Worm (Caenorhabditis elegans) whole organism, L4 larva: ENCODE measurements around the gene copg-1.

Source experiments
- D1046.2 ChIP-seq: fragments of 200-800 bp; sonication (Bioruptor generic); IDR thresholded peaks from 2 replicates; pipeline ENCODE4 v1.3.6; 2022; ENCODE audit warnings: missing genetic modification characterization, missing compliant biosample characterization
- F10B5.3 ChIP-seq: sonication (generic microtip); optimal IDR thresholded peaks from 2 replicates; lab custom pipeline; 2016; ENCODE audit warnings: mild to moderate bottlenecking, missing genetic modification characterization, missing compliant biosample characterization
- F26F4.8 ChIP-seq: fragments of 200-800 bp; sonication (Bioruptor generic); conservative IDR thresholded peaks from 2 replicates; pipeline ENCODE4 v1.3.6; 2022; ENCODE audit warnings: missing genetic modification characterization, missing compliant biosample characterization
- aha-1 ChIP-seq: fragments of 150-350 bp; peaks from one replicate; lab custom pipeline; 2014; ENCODE audit warnings: missing biosample characterization, missing genetic modification characterization
- aly-2 ChIP-seq: sonication (generic microtip); optimal IDR thresholded peaks from 2 replicates; lab custom pipeline; 2018; ENCODE audit warnings: missing biosample characterization, missing genetic modification characterization
- ceh-20 ChIP-seq: fragments of 200-800 bp; sonication (Bioruptor generic); IDR thresholded peaks from 2 replicates; pipeline ENCODE4 v1.3.6; 2022; ENCODE audit warnings: missing genetic modification reagents, missing genetic modification characterization, missing compliant biosample characterization
- ceh-44 ChIP-seq: fragments of 200-800 bp; sonication (Bioruptor generic); IDR thresholded peaks from 2 replicates; pipeline ENCODE4 v1.3.6; 2022; ENCODE audit warnings: missing genetic modification reagents, missing genetic modification characterization, missing compliant biosample characterization
- ceh-82 ChIP-seq: sonication (generic microtip); optimal IDR thresholded peaks from 2 replicates; lab custom pipeline; 2017; ENCODE audit warnings: missing biosample characterization, missing genetic modification characterization
- cey-2 ChIP-seq: sonication (generic microtip); optimal IDR thresholded peaks from 3 replicates; lab custom pipeline; 2017; ENCODE audit warnings: missing genetic modification characterization, mild to moderate bottlenecking, missing compliant biosample characterization, antibody characterized with exemption, borderline replicate concordance; ENCODE audit not compliant: insufficient read depth
- ctbp-1 ChIP-seq: fragments of 200-800 bp; sonication (Bioruptor generic); IDR thresholded peaks from 2 replicates; pipeline ENCODE4 v1.3.6; 2022; ENCODE audit warnings: missing genetic modification reagents, missing genetic modification characterization, missing compliant biosample characterization
- dmd-6 ChIP-seq: fragments of 200-800 bp; sonication (Bioruptor generic); IDR thresholded peaks from 2 replicates; pipeline ENCODE4 v1.3.6; 2022; ENCODE audit warnings: missing genetic modification reagents, missing genetic modification characterization, missing compliant biosample characterization
- dmd-8 ChIP-seq: fragments of 200-800 bp; sonication (Bioruptor generic); IDR thresholded peaks from 2 replicates; pipeline ENCODE4 v1.3.6; 2022; ENCODE audit warnings: missing genetic modification characterization, missing compliant biosample characterization
- dmd-9 ChIP-seq: fragments of 200-800 bp; sonication (Bioruptor generic); IDR thresholded peaks from 2 replicates; pipeline ENCODE4 v1.3.6; 2022; ENCODE audit warnings: missing genetic modification reagents, missing genetic modification characterization, missing compliant biosample characterization
- egl-27 ChIP-seq: sonication (generic microtip); optimal IDR thresholded peaks from 3 replicates; lab custom pipeline; 2017; ENCODE audit warnings: missing biosample characterization, missing genetic modification reagents, missing genetic modification characterization
- fkh-10 ChIP-seq: fragments of 150-350 bp; optimal IDR thresholded peaks from 2 replicates; lab custom pipeline; 2014; ENCODE audit warnings: missing biosample characterization, missing genetic modification reagents, missing genetic modification characterization
- gei-8 ChIP-seq: fragments of 200-800 bp; sonication (Bioruptor generic); optimal IDR thresholded peaks from 2 replicates; lab custom pipeline; 2018; ENCODE audit warnings: mild to moderate bottlenecking, missing genetic modification characterization, missing compliant biosample characterization
- jun-1 ChIP-seq: fragments of 150-350 bp; optimal IDR thresholded peaks from 2 replicates; lab custom pipeline; 2014; ENCODE audit warnings: missing biosample characterization, missing genetic modification reagents, missing genetic modification characterization
- lim-7 ChIP-seq: fragments of 200-800 bp; sonication (Bioruptor generic); IDR thresholded peaks from 2 replicates; pipeline ENCODE4 v1.3.6; 2022; ENCODE audit warnings: missing genetic modification characterization, missing compliant biosample characterization
- lin-15B ChIP-seq: fragments of 150-350 bp; sonication (generic microtip); optimal IDR thresholded peaks from 3 replicates; lab custom pipeline; 2014; ENCODE audit warnings: missing biosample characterization, missing genetic modification characterization
- lir-3 ChIP-seq: sonication (generic microtip); optimal IDR thresholded peaks from 2 replicates; lab custom pipeline; 2016; ENCODE audit warnings: mild to moderate bottlenecking, missing genetic modification characterization, missing compliant biosample characterization
- mdl-1 ChIP-seq, 2 experiments: fragments of 150-350 bp in 1 of 2; sonication (generic microtip) in 1 of 2; optimal IDR thresholded peaks; 2 replicates each; lab custom pipeline; 2014 to 2017; ENCODE audit warnings: missing biosample characterization in 2 of 2, missing genetic modification characterization in 2 of 2
- mxl-2 ChIP-seq: fragments of 200-800 bp; sonication (Bioruptor generic); conservative IDR thresholded peaks from 2 replicates; pipeline ENCODE4 v1.3.6; 2022; ENCODE audit warnings: missing genetic modification reagents, missing genetic modification characterization, missing compliant biosample characterization
- nhr-10 ChIP-seq: fragments of 150-350 bp; optimal IDR thresholded peaks from 2 replicates; lab custom pipeline; 2014; ENCODE audit warnings: missing biosample characterization, missing genetic modification characterization
- nhr-102 ChIP-seq: sonication (generic microtip); optimal IDR thresholded peaks from 2 replicates; lab custom pipeline; 2016; ENCODE audit warnings: mild to moderate bottlenecking, missing genetic modification characterization, moderate library complexity, missing compliant biosample characterization
- nhr-25 ChIP-seq: sonication (generic microtip); optimal IDR thresholded peaks from 2 replicates; lab custom pipeline; 2017; ENCODE audit warnings: missing genetic modification characterization, mild to moderate bottlenecking, missing compliant biosample characterization, antibody characterized with exemption, moderate library complexity, borderline replicate concordance; ENCODE audit not compliant: insufficient read depth
- nhr-28 ChIP-seq: fragments of 150-350 bp; optimal IDR thresholded peaks from 2 replicates; lab custom pipeline; 2014; ENCODE audit warnings: missing biosample characterization, missing genetic modification characterization
- nhr-76 ChIP-seq: fragments of 150-350 bp; optimal IDR thresholded peaks from 2 replicates; lab custom pipeline; 2014; ENCODE audit warnings: missing biosample characterization, missing genetic modification characterization
- sdz-12 ChIP-seq: fragments of 200-800 bp; sonication (Bioruptor generic); optimal IDR thresholded peaks from 2 replicates; lab custom pipeline; 2018; ENCODE audit warnings: mild to moderate bottlenecking, missing genetic modification characterization, missing compliant biosample characterization
- snpc-1.2 ChIP-seq: fragments of 200-800 bp; sonication (Bioruptor generic); IDR thresholded peaks from 2 replicates; pipeline ENCODE4 v1.3.6; 2022; ENCODE audit warnings: missing genetic modification reagents, missing genetic modification characterization, missing compliant biosample characterization
- snpc-4 ChIP-seq: fragments of 150-350 bp; optimal IDR thresholded peaks from 2 replicates; lab custom pipeline; 2014; ENCODE audit warnings: missing biosample characterization, missing genetic modification characterization
- spr-3 ChIP-seq: fragments of 200-800 bp; sonication (Bioruptor generic); optimal IDR thresholded peaks from 2 replicates; lab custom pipeline; 2018; ENCODE audit warnings: mild to moderate bottlenecking, missing genetic modification characterization, missing compliant biosample characterization
- unc-62 ChIP-seq, 3 experiments: fragments of 150-350 bp in 1 of 3; sonication (generic microtip); optimal IDR thresholded peaks in 2 of 3; peaks in 1 of 3; 1 replicate in 1 of 3; 2 replicates in 2 of 3; lab custom pipeline; 2014 to 2017; ENCODE audit warnings: missing biosample characterization in 3 of 3, missing genetic modification characterization in 3 of 3, missing genetic modification reagents in 3 of 3, missing genotype in 1 of 3
- zag-1 ChIP-seq: fragments of 150-350 bp; optimal IDR thresholded peaks from 2 replicates; lab custom pipeline; 2014; ENCODE audit warnings: missing biosample characterization, missing genetic modification characterization
- zip-11 ChIP-seq: fragments of 200-800 bp; sonication (Bioruptor generic); IDR thresholded peaks from 2 replicates; pipeline ENCODE4 v1.3.6; 2022; ENCODE audit warnings: missing genetic modification characterization, missing compliant biosample characterization
- ztf-11 ChIP-seq: fragments of 150-350 bp; optimal IDR thresholded peaks from 2 replicates; lab custom pipeline; 2014; ENCODE audit warnings: missing biosample characterization, missing genetic modification characterization
- ztf-7 ChIP-seq: fragments of 150-350 bp; optimal IDR thresholded peaks from 2 replicates; lab custom pipeline; 2014; ENCODE audit warnings: missing biosample characterization, missing genetic modification characterization

copg-1 gene

ce11 chrIV:10146885-10147284 lies 4.9 kb upstream of the copg-1 start, which contains the start of gene T14G10.8:
Gene T14G10.8, minus strand, starts transcription at chrIV:10146985.
- TF ChIP-seq dmd-9 (GFP tag; lab: Robert Waterston, UW) (no peak), cey-2 (no peak), mxl-2 (GFP tag; lab: Robert Waterston, UW) (no peak), mdl-1 (tag; optimal IDR thresholded peaks at IDR 0.05; lab: Kevin White, UChicago) (no peak), zip-11 (GFP tag; lab: Robert Waterston, UW) (no peak), nhr-10 (tag; lab: Kevin White, UChicago) (no peak), nhr-102 (tag; lab: Kevin White, UChicago) (no peak), gei-8 (GFP tag; lab: Kevin White, UChicago) (no peak)

ce11 chrIV:10148938-10149337 lies 2.8 kb upstream of the copg-1 start, which contains the start of gene pigs-1:
Gene pigs-1, minus strand, starts transcription at chrIV:10149038.
- TF ChIP-seq F26F4.8 (GFP tag; lab: Robert Waterston, UW) (no peak), nhr-102 (tag; lab: Kevin White, UChicago) (no peak), snpc-4 (tag; lab: Kevin White, UChicago) (no peak), ztf-11 (tag; lab: Kevin White, UChicago) (no peak), spr-3 (GFP tag; lab: Kevin White, UChicago) (no peak), dmd-6 (no peak), aha-1 (tag; lab: Kevin White, UChicago) (no peak), snpc-1.2 (GFP tag; lab: Robert Waterston, UW) (no peak), aly-2 (tag; lab: Kevin White, UChicago) (no peak), sdz-12 (GFP tag; lab: Kevin White, UChicago) (no peak), F10B5.3 (tag; lab: Kevin White, UChicago) (no peak), jun-1 (tag; lab: Kevin White, UChicago) (no peak), ceh-44 (no peak), dmd-8 (GFP tag; lab: Robert Waterston, UW) (no peak)
- TF ChIP-seq, all 104 proteins: peak for 0

- TF ChIP-seq nhr-28: peak; percentile 11
- no peak for TF ChIP-seq ztf-7 (tag; lab: Kevin White, UChicago)
- no peak for TF ChIP-seq nhr-25 (tag; lab: Kevin White, UChicago)
- no peak for TF ChIP-seq lim-7 (GFP tag; lab: Robert Waterston, UW)
- no peak for TF ChIP-seq D1046.2 (GFP tag; lab: Robert Waterston, UW)
- TF ChIP-seq sdz-12 (GFP tag; lab: Kevin White, UChicago): no peak
- TF ChIP-seq dmd-8 (GFP tag; lab: Robert Waterston, UW): no peak
- no peak for TF ChIP-seq unc-62 (GFP tag; optimal IDR thresholded peaks at IDR 0.05 in 1 of 2; lab: Kevin White, UChicago)
- no peak for TF ChIP-seq unc-62 (tag; optimal IDR thresholded peaks at IDR 0.05; lab: Kevin White, UChicago)
- TF ChIP-seq lin-15B: no peak
- TF ChIP-seq ctbp-1 (GFP tag; lab: Robert Waterston, UW): no peak
- TF ChIP-seq fkh-10 (GFP tag; lab: Kevin White, UChicago): peak; percentile 43
- TF ChIP-seq nhr-76 (tag; lab: Kevin White, UChicago): no peak
Measured at ce11 chrIV:10150552-10151004, 1.2 kb upstream of the copg-1 start, which contains the start of gene tsp-12. Gene tsp-12, minus strand, starts transcription at chrIV:10150602.

ce11 chrIV:10153479-10153878 lies 1.7 kb downstream of the copg-1 start:
- TF ChIP-seq ceh-20 (no peak), lir-3 (tag; lab: Kevin White, UChicago) (no peak), unc-62 (GFP tag; optimal IDR thresholded peaks at IDR 0.05 in 1 of 2; lab: Kevin White, UChicago) (peak in 1 of 2 experiments; percentile 95), unc-62 (tag; optimal IDR thresholded peaks at IDR 0.05; lab: Kevin White, UChicago) (no peak), ceh-82 (tag; lab: Kevin White, UChicago) (no peak), zag-1 (tag; lab: Kevin White, UChicago) (no peak), egl-27 (tag; lab: Kevin White, UChicago) (no peak)
